Worm (Caenorhabditis elegans) whole organism, L2 larva: ENCODE results near the gene B0353.1.

Experiments used
- C34F6.9 ChIP-seq: fragments of 150-350 bp; optimal IDR thresholded peaks from 2 replicates; lab custom pipeline; 2014; ENCODE audit warnings: missing biosample characterization, missing genetic modification characterization
- F13H6.1 ChIP-seq: sonication (generic microtip); optimal IDR thresholded peaks from 2 replicates; lab custom pipeline; 2016; ENCODE audit warnings: missing genetic modification characterization, missing compliant biosample characterization
- ZK546.5 ChIP-seq: sonication (generic microtip); optimal IDR thresholded peaks from 2 replicates; lab custom pipeline; 2017; ENCODE audit warnings: missing biosample characterization, missing genetic modification characterization
- alr-1 ChIP-seq: fragments of 150-350 bp; optimal IDR thresholded peaks from 2 replicates; lab custom pipeline; 2014; ENCODE audit warnings: missing biosample characterization, missing genetic modification characterization
- blmp-1 ChIP-seq: sonication (generic microtip); optimal IDR thresholded peaks from 2 replicates; lab custom pipeline; 2017; ENCODE audit warnings: missing genetic modification characterization, mild to moderate bottlenecking, missing compliant biosample characterization, antibody characterized with exemption, moderate library complexity; ENCODE audit not compliant: insufficient read depth
- ceh-16 ChIP-seq: fragments of 150-350 bp; optimal IDR thresholded peaks from 2 replicates; lab custom pipeline; 2014; ENCODE audit warnings: missing biosample characterization, missing genetic modification characterization
- ceh-82 ChIP-seq: fragments of 150-350 bp; optimal IDR thresholded peaks from 2 replicates; lab custom pipeline; 2014; ENCODE audit warnings: missing biosample characterization, missing genetic modification characterization
- crh-2 ChIP-seq: sonication (generic microtip); optimal IDR thresholded peaks from 2 replicates; lab custom pipeline; 2017; ENCODE audit warnings: missing biosample characterization, missing genetic modification characterization
- dmd-4 ChIP-seq: sonication (generic microtip); optimal IDR thresholded peaks from 2 replicates; lab custom pipeline; 2017; ENCODE audit warnings: missing biosample characterization, missing genetic modification characterization
- egl-27 ChIP-seq: sonication (generic microtip); optimal IDR thresholded peaks from 3 replicates; lab custom pipeline; 2017; ENCODE audit warnings: missing biosample characterization, missing genetic modification reagents, missing genetic modification characterization
- elt-3 ChIP-seq: sonication (generic microtip); optimal IDR thresholded peaks from 2 replicates; lab custom pipeline; 2017; ENCODE audit warnings: missing biosample characterization, missing genetic modification characterization
- fos-1 ChIP-seq: fragments of 150-350 bp; optimal IDR thresholded peaks from 2 replicates; lab custom pipeline; 2014; ENCODE audit warnings: missing biosample characterization, missing genetic modification characterization
- gmeb-1 ChIP-seq: fragments of 150-350 bp; optimal IDR thresholded peaks from 2 replicates; lab custom pipeline; 2014; ENCODE audit warnings: missing biosample characterization, missing genetic modification characterization
- lin-13 ChIP-seq: fragments of 150-350 bp; optimal IDR thresholded peaks from 2 replicates; lab custom pipeline; 2014; ENCODE audit warnings: missing biosample characterization, missing genetic modification reagents, missing genetic modification characterization
- lin-39 ChIP-seq: fragments of 150-350 bp; optimal IDR thresholded peaks from 2 replicates; lab custom pipeline; 2014; ENCODE audit warnings: missing biosample characterization, missing genetic modification reagents, missing genetic modification characterization
- lsy-2 ChIP-seq, 2 experiments: fragments of 150-350 bp in 1 of 2; sonication (generic microtip) in 1 of 2; optimal IDR thresholded peaks; 2 replicates each; lab custom pipeline; 2014 to 2017; ENCODE audit warnings: missing biosample characterization in 2 of 2, missing genetic modification characterization in 2 of 2
- mdl-1 ChIP-seq, 2 experiments: fragments of 150-350 bp in 1 of 2; sonication (generic microtip) in 1 of 2; optimal IDR thresholded peaks; 2 replicates each; lab custom pipeline; 2017; ENCODE audit warnings: missing biosample characterization in 2 of 2, missing genetic modification characterization in 2 of 2
- nhr-10 ChIP-seq: sonication (generic microtip); optimal IDR thresholded peaks from 2 replicates; lab custom pipeline; 2017; ENCODE audit warnings: missing biosample characterization, missing genetic modification characterization
- nhr-11 ChIP-seq: fragments of 150-350 bp; optimal IDR thresholded peaks from 2 replicates; lab custom pipeline; 2014; ENCODE audit warnings: missing biosample characterization, missing genetic modification characterization
- nhr-12 ChIP-seq: fragments of 150-350 bp; optimal IDR thresholded peaks from 2 replicates; lab custom pipeline; 2014; ENCODE audit warnings: missing biosample characterization, missing genetic modification characterization
- nhr-129 ChIP-seq: fragments of 150-350 bp; optimal IDR thresholded peaks from 2 replicates; lab custom pipeline; 2014; ENCODE audit warnings: missing biosample characterization, missing genetic modification characterization
- nhr-21 ChIP-seq: fragments of 150-350 bp; optimal IDR thresholded peaks from 2 replicates; lab custom pipeline; 2014; ENCODE audit warnings: missing biosample characterization, missing genetic modification characterization
- nhr-23 ChIP-seq: fragments of 150-350 bp; optimal IDR thresholded peaks from 2 replicates; lab custom pipeline; 2014; ENCODE audit warnings: missing biosample characterization, missing genetic modification reagents, missing genetic modification characterization
- nhr-25 ChIP-seq: fragments of 150-350 bp; sonication (generic microtip); optimal IDR thresholded peaks from 3 replicates; lab custom pipeline; 2014; ENCODE audit warnings: missing biosample characterization, missing genetic modification characterization
- nhr-77 ChIP-seq: fragments of 150-350 bp; optimal IDR thresholded peaks from 2 replicates; lab custom pipeline; 2014; ENCODE audit warnings: missing biosample characterization, missing genetic modification characterization
- peb-1 ChIP-seq: fragments of 150-350 bp; optimal IDR thresholded peaks from 2 replicates; lab custom pipeline; 2014; ENCODE audit warnings: missing biosample characterization, missing genetic modification characterization
- sem-4 ChIP-seq: fragments of 150-350 bp; optimal IDR thresholded peaks from 2 replicates; lab custom pipeline; 2014; ENCODE audit warnings: missing biosample characterization, missing genetic modification reagents, missing genetic modification characterization
- sma-3 ChIP-seq: sonication (generic microtip); optimal IDR thresholded peaks from 2 replicates; lab custom pipeline; 2016; ENCODE audit warnings: missing genetic modification reagents, missing genetic modification characterization, missing compliant biosample characterization
- sma-9 ChIP-seq, 2 experiments: fragments of 150-350 bp in 1 of 2; sonication (generic microtip) in 1 of 2; optimal IDR thresholded peaks; 2 replicates each; lab custom pipeline; 2014 to 2016; ENCODE audit warnings: missing genetic modification characterization in 2 of 2, mild to moderate bottlenecking in 1 of 2, missing biosample characterization in 1 of 2, missing compliant biosample characterization in 1 of 2, missing genetic modification reagents in 1 of 2, moderate library complexity in 1 of 2
- snpc-4 ChIP-seq: fragments of 150-350 bp; optimal IDR thresholded peaks from 2 replicates; lab custom pipeline; 2014; ENCODE audit warnings: missing biosample characterization, missing genetic modification characterization
- unc-39 ChIP-seq: fragments of 150-350 bp; optimal IDR thresholded peaks from 2 replicates; lab custom pipeline; 2014; ENCODE audit warnings: missing biosample characterization, missing genetic modification characterization
- zag-1 ChIP-seq: fragments of 150-350 bp; optimal IDR thresholded peaks from 2 replicates; lab custom pipeline; 2014; ENCODE audit warnings: missing biosample characterization, missing genetic modification characterization
- ztf-1 ChIP-seq: fragments of 200-800 bp; sonication (Bioruptor generic); conservative IDR thresholded peaks from 2 replicates; pipeline ENCODE4 v1.3.6; 2022; ENCODE audit warnings: missing genetic modification characterization, missing compliant biosample characterization
- ztf-11 ChIP-seq: sonication (generic microtip); optimal IDR thresholded peaks from 2 replicates; lab custom pipeline; 2017; ENCODE audit warnings: missing biosample characterization, missing genetic modification characterization
- ztf-4 ChIP-seq: fragments of 150-350 bp; optimal IDR thresholded peaks from 2 replicates; lab custom pipeline; 2014; ENCODE audit warnings: missing biosample characterization, missing genetic modification characterization

Gene B0353.1

DNA sequence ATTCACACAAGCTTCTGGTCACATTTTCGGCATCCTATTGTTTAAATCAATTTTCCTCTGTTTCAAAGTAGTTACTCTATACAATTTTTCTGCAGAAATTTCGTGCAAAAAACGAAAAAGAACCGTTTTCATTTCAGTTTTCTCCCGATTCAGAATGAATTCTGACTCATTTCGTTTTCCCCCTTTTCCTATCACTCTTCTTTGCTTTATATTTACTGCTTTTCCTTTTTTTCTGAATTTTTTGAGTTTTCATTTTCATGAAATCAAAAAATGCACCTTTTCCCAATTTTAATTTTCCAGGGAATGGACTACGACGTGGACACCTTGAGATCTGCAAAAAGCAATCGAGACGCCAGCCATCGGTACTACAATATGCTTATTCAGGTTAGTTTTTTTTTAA lies at the start of gene B0353.1:
Gene B0353.1 (plus strand): TSS at position 301 of the 400 bp plus-strand sequence.
- TF ChIP-seq lsy-2 (tag; optimal IDR thresholded peaks at IDR 0.05; lab: Kevin White, UChicago) = no peak
- TF ChIP-seq gmeb-1 (tag; lab: Kevin White, UChicago) = no peak
- no peak for TF ChIP-seq nhr-12 (tag; lab: Kevin White, UChicago)
- no peak for TF ChIP-seq nhr-77 (tag; lab: Kevin White, UChicago)

DNA sequence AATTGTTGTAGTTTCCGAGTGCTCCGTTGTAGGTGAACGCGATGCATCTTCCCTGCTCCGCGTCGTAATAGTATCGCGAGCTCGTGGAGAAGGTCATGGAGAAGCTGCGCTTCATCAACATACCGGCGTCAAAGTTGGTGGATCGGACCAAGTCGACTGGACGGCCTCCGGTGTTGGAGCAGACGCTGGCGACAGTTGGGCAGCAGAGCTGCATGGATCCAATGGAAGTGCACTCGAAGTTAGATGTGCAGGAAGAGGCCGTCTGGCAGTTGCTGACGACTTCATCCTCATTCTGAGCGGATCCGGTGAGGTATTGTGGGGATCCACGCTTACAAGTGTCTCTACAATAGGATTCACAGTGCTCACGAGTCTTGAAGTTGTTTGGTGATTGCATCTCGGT lies 46.7 kb upstream of the B0353.1 start:
- TF ChIP-seq blmp-1 (tag; lab: Kevin White, UChicago) (no peak), nhr-25 (tag; lab: Kevin White, UChicago) (no peak), snpc-4 (no peak), nhr-21 (tag; lab: Kevin White, UChicago) (no peak), ztf-11 (tag; lab: Kevin White, UChicago) (no peak)

DNA sequence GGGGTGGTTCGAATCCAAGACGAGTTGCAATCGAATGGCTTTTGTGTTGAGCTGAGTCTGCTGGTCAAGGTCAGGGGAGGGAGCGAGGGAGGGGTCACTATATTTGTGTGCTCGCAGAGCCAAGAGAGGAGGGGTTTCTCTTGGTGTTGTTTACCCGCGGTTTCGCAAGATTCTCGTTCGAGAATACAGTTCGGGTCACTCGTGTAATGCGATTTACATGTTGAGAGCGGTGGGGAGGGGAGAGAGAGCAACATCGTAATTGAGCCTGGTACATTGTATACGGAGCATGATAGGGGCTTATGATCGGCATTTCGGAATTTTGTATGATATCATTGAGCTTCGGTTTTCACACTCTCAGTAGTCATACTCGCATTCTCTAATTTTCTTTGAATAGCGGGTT lies 43.6 kb upstream of the B0353.1 start, which contains the start of gene F30H5.3:
Gene F30H5.3 (minus strand): TSS at position 101 of the 400 bp plus-strand sequence.
- TF ChIP-seq sma-9 (GFP tag; optimal IDR thresholded peaks at IDR 0.05; lab: Kevin White, UChicago) = no peak
- TF ChIP-seq sma-9 (tag; optimal IDR thresholded peaks at IDR 0.05; lab: Kevin White, UChicago) = no peak
- no peak for TF ChIP-seq blmp-1 (tag; lab: Kevin White, UChicago)
- TF ChIP-seq elt-3 (tag; lab: Kevin White, UChicago) = no peak
- no peak for TF ChIP-seq nhr-129 (tag; lab: Kevin White, UChicago)
- TF ChIP-seq dmd-4 (tag; lab: Kevin White, UChicago) = no peak
- no peak for TF ChIP-seq ceh-16 (tag; lab: Kevin White, UChicago)
- TF ChIP-seq ztf-1 (GFP tag; lab: Robert Waterston, UW) = no peak
- no peak for TF ChIP-seq ztf-11 (tag; lab: Kevin White, UChicago)

DNA sequence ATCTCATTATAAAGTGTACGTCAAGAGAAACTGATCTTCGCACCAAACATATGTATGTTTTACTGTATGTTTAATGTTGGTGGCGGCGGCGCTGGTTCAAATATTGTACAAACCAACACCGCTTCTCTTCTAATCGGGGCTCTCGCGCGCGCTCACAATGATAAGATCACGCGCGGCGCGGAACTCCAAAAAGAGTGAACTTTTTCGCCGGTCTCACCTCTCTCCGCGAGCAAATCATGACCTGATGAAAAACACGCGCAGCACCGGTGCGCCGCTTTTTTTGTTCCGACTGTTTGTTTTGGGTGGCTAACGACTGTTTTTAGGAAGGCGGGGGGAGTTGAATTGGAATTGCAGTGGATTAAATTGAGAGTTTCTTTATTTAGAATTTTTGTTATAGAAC lies 42.4 kb upstream of the B0353.1 start:
- TF ChIP-seq lin-39 (tag; lab: Kevin White, UChicago) = no peak
- TF ChIP-seq nhr-129 (tag; lab: Kevin White, UChicago) = no peak
- no peak for TF ChIP-seq sma-3 (GFP tag; lab: Kevin White, UChicago)
- TF ChIP-seq ZK546.5 (tag; lab: Kevin White, UChicago) = no peak
- TF ChIP-seq lin-13 = no peak
- TF ChIP-seq C34F6.9 = no peak
- no peak for TF ChIP-seq zag-1 (tag; lab: Kevin White, UChicago)
- TF ChIP-seq mdl-1 (tag; optimal IDR thresholded peaks at IDR 0.05; lab: Kevin White, UChicago) = no peak
- TF ChIP-seq crh-2 (tag; lab: Kevin White, UChicago) = no peak
- TF ChIP-seq lsy-2 (tag; optimal IDR thresholded peaks at IDR 0.05; lab: Kevin White, UChicago) = no peak
- TF ChIP-seq unc-39 = no peak
- TF ChIP-seq F13H6.1 (tag; lab: Kevin White, UChicago) = no peak
- no peak for TF ChIP-seq fos-1 (tag; lab: Kevin White, UChicago)
- no peak for TF ChIP-seq blmp-1 (tag; lab: Kevin White, UChicago)
- TF ChIP-seq nhr-11 = no peak
- TF ChIP-seq sem-4 (tag; lab: Kevin White, UChicago) = no peak
- no peak for TF ChIP-seq peb-1 (tag; lab: Kevin White, UChicago)
- no peak for TF ChIP-seq egl-27
- no peak for TF ChIP-seq ztf-11 (tag; lab: Kevin White, UChicago)

DNA sequence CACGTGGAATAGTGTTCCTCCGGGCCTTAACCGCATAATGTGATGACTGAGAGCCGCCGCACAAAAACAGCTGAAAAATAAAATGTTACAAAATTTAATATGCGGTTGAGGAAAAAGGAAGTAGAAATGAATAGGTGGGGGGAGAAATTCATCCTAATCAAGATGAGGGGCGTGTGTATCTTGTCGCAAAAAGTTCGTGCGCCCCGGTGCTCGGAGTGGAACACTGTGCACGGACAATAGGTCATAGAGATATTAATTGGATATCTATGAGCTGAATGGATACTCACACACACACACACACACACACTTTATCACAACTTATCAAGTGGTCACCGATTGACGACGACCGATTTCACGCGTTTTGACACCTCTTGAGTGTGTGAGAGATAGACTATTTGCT lies 31.8 kb upstream of the B0353.1 start, which contains the start of gene T22F7.3:
Gene T22F7.3 (minus strand): TSS at position 101 of the 400 bp plus-strand sequence.
- TF ChIP-seq peb-1 (tag; lab: Kevin White, UChicago) (no peak), nhr-25 (tag; lab: Kevin White, UChicago) (no peak), gmeb-1 (tag; lab: Kevin White, UChicago) (no peak), nhr-10 (no peak), ztf-4 (tag; lab: Kevin White, UChicago) (no peak), alr-1 (tag; lab: Kevin White, UChicago) (no peak), nhr-23 (tag; lab: Kevin White, UChicago) (no peak), C34F6.9 (no peak), ceh-82 (no peak), unc-39 (no peak)
